Fruit fly (Drosophila melanogaster): ENCODE measurements around the gene CG46317.

DNA sequence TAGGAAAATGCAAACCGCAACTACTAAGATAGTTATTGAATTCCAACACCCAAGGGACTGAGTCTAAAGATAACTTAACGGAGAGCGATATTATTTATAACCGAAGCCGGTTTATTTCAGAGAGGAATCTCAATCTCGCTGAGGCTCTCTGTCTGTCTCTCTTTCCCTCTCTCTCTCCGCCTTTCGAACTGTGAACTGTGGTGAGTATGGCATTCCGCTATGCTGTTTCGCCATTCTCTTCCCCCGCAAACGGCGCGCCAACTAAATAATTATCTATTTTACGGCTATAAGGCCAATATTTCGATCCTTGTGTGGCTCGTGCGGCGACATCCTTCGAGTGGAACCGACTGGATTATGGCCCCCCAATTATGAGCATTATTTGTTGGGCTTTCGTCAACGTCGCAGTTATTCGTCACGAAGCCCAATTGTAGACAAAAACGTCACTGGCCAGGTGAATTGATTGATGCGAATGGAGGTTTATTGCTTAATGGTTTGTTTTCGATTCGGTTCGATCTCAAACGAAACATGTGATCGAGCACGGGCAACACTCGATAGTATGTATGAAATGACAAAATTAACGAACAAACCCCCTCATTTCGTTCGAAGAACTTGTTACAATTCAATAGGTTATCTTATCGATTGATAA is 48.8 kb upstream of the CG46317 start:
- no peak for TF ChIP-seq CG14711 (tag; optimal IDR thresholded peaks at IDR 0.05)
- TF ChIP-seq CG7045 (GFP tag; optimal IDR thresholded peaks at IDR 0.05): no peak
- no peak for TF ChIP-seq Crg-1 (GFP tag; optimal IDR thresholded peaks at IDR 0.05)
- TF ChIP-seq pad (GFP tag; optimal IDR thresholded peaks at IDR 0.05): peak; percentile 48
- no peak for TF ChIP-seq Mnt (GFP tag; optimal IDR thresholded peaks at IDR 0.05)
- no peak for TF ChIP-seq Clk (GFP tag; optimal IDR thresholded peaks at IDR 0.05)
- TF ChIP-seq CG7101 (tag; optimal IDR thresholded peaks at IDR 0.05): no peak
- TF ChIP-seq kay (GFP tag; ENCODE audit: borderline replicate concordance): peak; percentile 42
- TF ChIP-seq bab1 (GFP tag; optimal IDR thresholded peaks at IDR 0.05): no peak
- TF ChIP-seq toe (GFP tag; optimal IDR thresholded peaks at IDR 0.05): no peak
- TF ChIP-seq CG1620 (GFP tag; optimal IDR thresholded peaks at IDR 0.05): no peak
- TF ChIP-seq tj (GFP tag; optimal IDR thresholded peaks at IDR 0.05): no peak
- no peak for TF ChIP-seq CG5204 (GFP tag; optimal IDR thresholded peaks at IDR 0.05)
